Fruit fly (Drosophila melanogaster) whole organism: ENCODE measurements around the gene ph-d.

ENCODE experiments used
- CG8478 ChIP-seq: fragments of >200 bp; optimal IDR thresholded peaks from 2 replicates; lab custom pipeline; 2018; ENCODE audit warnings: inconsistent platforms
- Dll ChIP-seq: fragments of >200 bp; optimal IDR thresholded peaks from 2 replicates; lab custom pipeline; 2017
- EcR ChIP-seq, 2 experiments: fragments of >200 bp; optimal IDR thresholded peaks; 2 replicates each; lab custom pipeline; 2017; ENCODE audit warnings: missing biosample characterization in 2 of 2, missing genetic modification characterization in 2 of 2, missing genetic modification reagents in 2 of 2
- psq ChIP-seq: fragments of >200 bp; optimal IDR thresholded peaks from 2 replicates; lab custom pipeline; 2017
- usp ChIP-seq: fragments of >200 bp; optimal IDR thresholded peaks from 2 replicates; lab custom pipeline; 2017; ENCODE audit warnings: missing biosample characterization, missing genetic modification characterization, mixed read lengths

DNA sequence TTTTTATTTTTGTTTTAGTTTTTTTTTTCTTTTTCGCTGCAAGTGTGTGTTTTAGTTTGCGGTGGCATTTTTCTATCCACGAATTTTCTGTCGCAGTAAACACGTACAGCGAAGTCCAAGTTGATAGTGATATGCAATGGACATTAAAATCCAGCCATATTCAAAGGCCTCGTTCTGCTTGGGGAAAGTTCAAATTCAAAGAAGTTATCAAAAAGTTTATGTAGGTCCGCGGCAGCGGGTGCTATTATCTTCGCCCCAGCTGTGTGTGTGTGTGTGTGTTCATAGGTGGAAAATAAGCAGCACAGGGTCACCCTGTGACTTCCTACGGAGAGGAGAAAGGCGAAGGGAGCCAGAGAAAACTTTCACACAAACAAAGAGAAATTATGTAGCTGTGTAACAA lies 35.6 kb downstream of the ph-d start:
- no peak for TF ChIP-seq Dll
- TF ChIP-seq usp (GFP tag; lab: Kevin White, UChicago): no peak
- TF ChIP-seq psq (lab: Kevin White, UChicago): no peak
- no peak for TF ChIP-seq CG8478 (lab: Kevin White, UChicago)
- no peak for TF ChIP-seq EcR (GFP tag; optimal IDR thresholded peaks at IDR 0.05; lab: Kevin White, UChicago)
